Fruit fly (Drosophila melanogaster): ENCODE measurements around the gene fz2.
A peak's percentile ranks its signal among the peaks of the same experiment; 100 is the strongest.

The fz2 gene

dm6 chr3L:19264141-19264487 is 28.9 kb upstream of the fz2 start, which contains the start of gene Max (continued):
- TF ChIP-seq aop (GFP tag; IDR thresholded peaks at IDR 0.05), result peak; percentile 18; the same call in 1 of the 2 replicates
- peak; percentile 7 for TF ChIP-seq CG3838 (GFP tag; optimal IDR thresholded peaks at IDR 0.05)
- peak; percentile 62 for TF ChIP-seq lmd (GFP tag; IDR thresholded peaks at IDR 0.05)
- peak; percentile 49; the same call in 2 of the 3 replicates for TF ChIP-seq Optix (GFP tag; IDR thresholded peaks at IDR 0.05)
- peak; percentile 53 for TF ChIP-seq Nf-YB (GFP tag; optimal IDR thresholded peaks at IDR 0.05)
- TF ChIP-seq Taf1 (GFP tag; IDR thresholded peaks at IDR 0.05), result 0 out of 2 replicates have a peak, but pooled peaks have one; percentile 36
- TF ChIP-seq tin (GFP tag; optimal IDR thresholded peaks at IDR 0.05), result peak; percentile 58
- TF ChIP-seq pan (optimal IDR thresholded peaks at IDR 0.05), result no peak
- TF ChIP-seq pan (GFP tag; optimal IDR thresholded peaks at IDR 0.05 in 1 of 2, IDR thresholded peaks at IDR 0.05 in 1 of 2), result peak in 1 of 2 experiments; percentile 83
- peak; percentile 52 for TF ChIP-seq Nf-YA (GFP tag; IDR thresholded peaks at IDR 0.05)
- peak; percentile 80 for TF ChIP-seq CG11504 (tag; optimal IDR thresholded peaks at IDR 0.05)
- TF ChIP-seq CG3995 (GFP tag; optimal IDR thresholded peaks at IDR 0.05), result peak; percentile 46
- TF ChIP-seq CG34224 (GFP tag; IDR thresholded peaks at IDR 0.05; ENCODE audit: partially characterized antibody), result no peak
- TF ChIP-seq CG2199 (GFP tag; IDR thresholded peaks at IDR 0.05), result no peak
- peak; percentile 60 for TF ChIP-seq Ada2b (GFP tag; IDR thresholded peaks at IDR 0.05)
- peak; percentile 92 for TF ChIP-seq Max (GFP tag; optimal IDR thresholded peaks at IDR 0.05)
- TF ChIP-seq exex (tag; optimal IDR thresholded peaks at IDR 0.05), result peak; percentile 21
- no peak for TF ChIP-seq CG11085 (GFP tag; IDR thresholded peaks at IDR 0.05)
- TF ChIP-seq vnd (GFP tag; IDR thresholded peaks at IDR 0.05; ENCODE audit: partially characterized antibody), result no peak
- peak; percentile 57 for TF ChIP-seq E2f1 (GFP tag; IDR thresholded peaks at IDR 0.05)
- no peak for TF ChIP-seq lov (optimal IDR thresholded peaks at IDR 0.05)
- TF ChIP-seq lov (GFP tag; IDR thresholded peaks at IDR 0.05), result 0 out of 3 replicates have a peak, but pooled peaks have one; percentile 32
- no peak for TF ChIP-seq HLH4C (GFP tag; IDR thresholded peaks at IDR 0.05; ENCODE audit: partially characterized antibody)
- TF ChIP-seq CG17385 (GFP tag; optimal IDR thresholded peaks at IDR 0.05), result peak; percentile 72
- no peak for TF ChIP-seq kni (GFP tag; optimal IDR thresholded peaks at IDR 0.05)
- TF ChIP-seq CG7372 (GFP tag; IDR thresholded peaks at IDR 0.05), result peak; percentile 42; the same call in 1 of the 2 replicates
- no peak for TF ChIP-seq CG6272 (GFP tag; IDR thresholded peaks at IDR 0.05)
- TF ChIP-seq zfh2 (GFP tag; optimal IDR thresholded peaks at IDR 0.05), result peak; percentile 24
- peak; percentile 32 for TF ChIP-seq nom (GFP tag; optimal IDR thresholded peaks at IDR 0.05)
- peak; percentile 77 for TF ChIP-seq grau (tag; optimal IDR thresholded peaks at IDR 0.05)
- TF ChIP-seq CG8388 (GFP tag; optimal IDR thresholded peaks at IDR 0.05), result peak; percentile 58
- TF ChIP-seq sd (tag; optimal IDR thresholded peaks at IDR 0.05), result peak; percentile 64
- peak; percentile 58 for TF ChIP-seq scrt (GFP tag; optimal IDR thresholded peaks at IDR 0.05)
- peak; percentile 82 for TF ChIP-seq CG15269 (tag; optimal IDR thresholded peaks at IDR 0.05)
- TF ChIP-seq CG10267 (tag; optimal IDR thresholded peaks at IDR 0.05), result peak; percentile 77
- no peak for TF ChIP-seq ab (GFP tag; optimal IDR thresholded peaks at IDR 0.05)
- no peak; the same call in 1 of the 2 replicates for TF ChIP-seq CG13287 (GFP tag; IDR thresholded peaks at IDR 0.05; ENCODE audit: partially characterized antibody)
- peak; percentile 63 for TF ChIP-seq CG12104 (GFP tag; optimal IDR thresholded peaks at IDR 0.05)
- TF ChIP-seq fd96Cb (tag; optimal IDR thresholded peaks at IDR 0.05), result peak; percentile 56
- TF ChIP-seq Sox100B (GFP tag; optimal IDR thresholded peaks at IDR 0.05), result no peak
- TF ChIP-seq dpn (GFP tag; optimal IDR thresholded peaks at IDR 0.05), result peak in 1 of 2 experiments; percentile 63
- peak; percentile 46 for TF ChIP-seq onecut (GFP tag; IDR thresholded peaks at IDR 0.05)
- TF ChIP-seq CG10462 (GFP tag; optimal IDR thresholded peaks at IDR 0.05), result peak; percentile 15
- no peak for TF ChIP-seq CG14965 (GFP tag; optimal IDR thresholded peaks at IDR 0.05; ENCODE audit: borderline replicate concordance)
- no peak; the same call in 1 of the 2 replicates for TF ChIP-seq CG4404 (GFP tag; IDR thresholded peaks at IDR 0.05)
- peak; percentile 71 for TF ChIP-seq CG10543 (GFP tag; optimal IDR thresholded peaks at IDR 0.05)
- TF ChIP-seq bbx (GFP tag; IDR thresholded peaks at IDR 0.05; ENCODE audit: partially characterized antibody), result no peak
- peak; percentile 28 for TF ChIP-seq Dp (GFP tag; optimal IDR thresholded peaks at IDR 0.05)
- TF ChIP-seq HLH3B (GFP tag; IDR thresholded peaks at IDR 0.05), result peak; percentile 74
- no peak for TF ChIP-seq CG43689 (GFP tag; IDR thresholded peaks at IDR 0.05)
- peak; percentile 26 for TF ChIP-seq CG6654 (GFP tag; optimal IDR thresholded peaks at IDR 0.05)
